Fruit fly (Drosophila melanogaster): Measurements from ENCODE around the gene Cpsf6.
A peak's percentile ranks its signal among the peaks of the same experiment; 100 is the strongest.

The Cpsf6 gene

dm6 chr3L:8289336-8290258 lies 25.7 kb downstream of the Cpsf6 start, which contains the start of gene cert (continued):
- TF ChIP-seq salr (GFP tag; optimal IDR thresholded peaks at IDR 0.05) (peak in 1 of 2 experiments; percentile 11), Smox (GFP tag; optimal IDR thresholded peaks at IDR 0.05) (no peak), fd59A (GFP tag; optimal IDR thresholded peaks at IDR 0.05) (no peak), Sox14 (GFP tag; optimal IDR thresholded peaks at IDR 0.05) (peak; percentile 59), pdm3 (GFP tag; optimal IDR thresholded peaks at IDR 0.05) (peak; percentile 37), dac (GFP tag; optimal IDR thresholded peaks at IDR 0.05) (no peak), fd85E (GFP tag; optimal IDR thresholded peaks at IDR 0.05) (no peak), Eip78C (GFP tag) (peak; percentile 78), lz (GFP tag; optimal IDR thresholded peaks at IDR 0.05) (peak; percentile 10), svp (GFP tag) (peak; percentile 95), Ets21C (GFP tag; optimal IDR thresholded peaks at IDR 0.05) (peak; percentile 31), Eip75B (GFP tag; optimal IDR thresholded peaks at IDR 0.05) (peak; percentile 52), CG11902 (GFP tag; optimal IDR thresholded peaks at IDR 0.05) (no peak), CG8319 (GFP tag; optimal IDR thresholded peaks at IDR 0.05) (no peak)

- TF ChIP-seq Hr39 (GFP tag; optimal IDR thresholded peaks at IDR 0.05) (peak; percentile 20), Ets96B (tag; optimal IDR thresholded peaks at IDR 0.05) (no peak), CG11902 (GFP tag; optimal IDR thresholded peaks at IDR 0.05) (no peak), dsx (GFP tag; optimal IDR thresholded peaks at IDR 0.05; ENCODE audit: poor library complexity, severe bottlenecking) (no peak), topi (GFP tag; optimal IDR thresholded peaks at IDR 0.05) (peak; percentile 29), CG34406 (GFP tag; optimal IDR thresholded peaks at IDR 0.05) (no peak), esn (GFP tag; optimal IDR thresholded peaks at IDR 0.05) (peak; percentile 28), CG8319 (GFP tag; optimal IDR thresholded peaks at IDR 0.05) (no peak), svp (GFP tag) (peak; percentile 70), CG31627 (GFP tag; optimal IDR thresholded peaks at IDR 0.05) (peak; percentile 2), CG11294 (GFP tag; IDR thresholded peaks at IDR 0.05) (no peak), lz (GFP tag; optimal IDR thresholded peaks at IDR 0.05) (peak; percentile 4), Met (GFP tag; optimal IDR thresholded peaks at IDR 0.05) (peak; percentile 40), CG7368 (GFP tag; optimal IDR thresholded peaks at IDR 0.05) (no peak), Lpt (GFP tag; optimal IDR thresholded peaks at IDR 0.05) (no peak), achi (GFP tag; optimal IDR thresholded peaks at IDR 0.05) (no peak), Eip75B (GFP tag; optimal IDR thresholded peaks at IDR 0.05) (no peak), Smox (GFP tag; optimal IDR thresholded peaks at IDR 0.05) (peak; percentile 14)
Measured at dm6 chr3L:8288396-8288795, 26.9 kb downstream of the Cpsf6 start.

dm6 chr3L:8286397-8286796 lies 28.9 kb downstream of the Cpsf6 start:
- TF ChIP-seq dsx (GFP tag; optimal IDR thresholded peaks at IDR 0.05; ENCODE audit: poor library complexity, severe bottlenecking) = no peak
- TF ChIP-seq lz (GFP tag; optimal IDR thresholded peaks at IDR 0.05) = no peak
- TF ChIP-seq cyc (GFP tag; optimal IDR thresholded peaks at IDR 0.05) = no peak
- TF ChIP-seq CG15336 (GFP tag; IDR thresholded peaks at IDR 0.05) = peak; percentile 56
- TF ChIP-seq Eip93F (GFP tag; optimal IDR thresholded peaks at IDR 0.05) = no peak
- TF ChIP-seq spab (GFP tag; optimal IDR thresholded peaks at IDR 0.05) = no peak
- TF ChIP-seq CG31627 (GFP tag; optimal IDR thresholded peaks at IDR 0.05) = no peak
- no peak for TF ChIP-seq CG8632 (GFP tag; optimal IDR thresholded peaks at IDR 0.05)
- no peak for TF ChIP-seq acj6 (GFP tag; optimal IDR thresholded peaks at IDR 0.05)
- TF ChIP-seq CG8319 (GFP tag; optimal IDR thresholded peaks at IDR 0.05) = no peak
- no peak for TF ChIP-seq CG4318 (GFP tag; optimal IDR thresholded peaks at IDR 0.05)
- no peak for TF ChIP-seq CG11294 (GFP tag; IDR thresholded peaks at IDR 0.05)
- no peak for TF ChIP-seq CG6792 (GFP tag; optimal IDR thresholded peaks at IDR 0.05)
- TF ChIP-seq ss (GFP tag; optimal IDR thresholded peaks at IDR 0.05) = no peak
- no peak for TF ChIP-seq CG3032 (tag; optimal IDR thresholded peaks at IDR 0.05)
- TF ChIP-seq CG9139 (GFP tag; optimal IDR thresholded peaks at IDR 0.05) = no peak
- no peak for TF ChIP-seq Blimp-1 (GFP tag; optimal IDR thresholded peaks at IDR 0.05)
- TF ChIP-seq eg (GFP tag; IDR thresholded peaks at IDR 0.05) = peak; percentile 47; the same call in 1 of the 3 replicates
- no peak for TF ChIP-seq CG32006 (GFP tag; optimal IDR thresholded peaks at IDR 0.05)
- peak; percentile 42 for TF ChIP-seq CG6276 (GFP tag; optimal IDR thresholded peaks at IDR 0.05)
- no peak for TF ChIP-seq CG10669 (GFP tag; optimal IDR thresholded peaks at IDR 0.05)
- TF ChIP-seq esn (GFP tag; optimal IDR thresholded peaks at IDR 0.05) = no peak
- no peak for TF ChIP-seq Ets21C (GFP tag; optimal IDR thresholded peaks at IDR 0.05)
- no peak for TF ChIP-seq Sox15 (GFP tag; optimal IDR thresholded peaks at IDR 0.05)
- no peak for TF ChIP-seq Hr4 (GFP tag; optimal IDR thresholded peaks at IDR 0.05)
- peak; percentile 34; the same call in 1 of the 3 replicates for TF ChIP-seq CG8119 (GFP tag; IDR thresholded peaks at IDR 0.05)
